Worm (Caenorhabditis elegans) whole organism, L3 larva: ENCODE measurements around the gene cyp-33C4.

Experiments used
- fos-1 ChIP-seq: fragments of 150-350 bp; optimal IDR thresholded peaks from 2 replicates; lab custom pipeline; 2014; ENCODE audit warnings: missing biosample characterization, missing genetic modification characterization
- nhr-12 ChIP-seq: fragments of 150-350 bp; optimal IDR thresholded peaks from 2 replicates; lab custom pipeline; 2014; ENCODE audit warnings: missing biosample characterization, missing genetic modification characterization
- pha-4 ChIP-seq: fragments of 150-350 bp; optimal IDR thresholded peaks from 2 replicates; lab custom pipeline; 2014; ENCODE audit warnings: missing biosample characterization, missing genetic modification reagents, missing genetic modification characterization

cyp-33C4 gene

DNA sequence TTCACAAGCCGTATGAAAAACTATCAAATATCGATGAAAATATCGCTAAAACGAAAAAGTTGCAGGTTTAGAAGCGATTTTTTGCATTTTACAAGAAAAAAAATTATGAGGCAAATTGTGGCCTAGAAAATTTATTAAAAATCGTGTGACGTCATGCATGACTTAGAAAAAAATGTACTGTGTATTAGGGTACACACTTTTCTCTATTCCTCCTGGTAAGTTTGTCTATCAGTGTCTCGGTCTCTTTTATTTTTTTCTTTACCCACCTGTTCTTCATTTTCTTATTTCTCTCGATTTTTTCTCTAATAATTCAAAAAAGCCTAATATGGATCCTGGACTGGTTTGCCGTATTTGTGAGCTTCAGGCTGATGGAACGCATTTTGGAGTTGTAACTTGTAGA, 49.2 kb downstream of the cyp-33C4 start, which contains the start of gene nhr-227:
Gene nhr-227 (plus strand): TSS at position 326 of the 400 bp plus-strand sequence.
- TF ChIP-seq nhr-12 (tag; lab: Kevin White, UChicago) = no peak
- peak; percentile 15 for TF ChIP-seq pha-4 (tag; lab: Kevin White, UChicago)
- TF ChIP-seq fos-1 = no peak
